Worm (Caenorhabditis elegans) whole organism, L1 larva: ENCODE data around the gene viro-2.

ENCODE experiments used
- C04F5.9 ChIP-seq: sonication (generic microtip); optimal IDR thresholded peaks from 2 replicates; lab custom pipeline; 2016; ENCODE audit warnings: missing genetic modification characterization, missing compliant biosample characterization
- C16A3.4 ChIP-seq: fragments of 150-350 bp; optimal IDR thresholded peaks from 2 replicates; lab custom pipeline; 2014; ENCODE audit warnings: missing biosample characterization, missing genetic modification characterization
- C34B4.2 ChIP-seq: sonication (generic microtip); optimal IDR thresholded peaks from 2 replicates; lab custom pipeline; 2017; ENCODE audit warnings: mild to moderate bottlenecking, missing genetic modification characterization, missing compliant biosample characterization
- Y116A8C.19 ChIP-seq: sonication (generic microtip); optimal IDR thresholded peaks from 2 replicates; lab custom pipeline; 2016; ENCODE audit warnings: missing compliant biosample characterization, missing genetic modification characterization, borderline replicate concordance
- aha-1 ChIP-seq: fragments of 150-350 bp; optimal IDR thresholded peaks from 2 replicates; lab custom pipeline; 2014; ENCODE audit warnings: missing biosample characterization, missing genetic modification characterization
- blmp-1 ChIP-seq: fragments of 150-350 bp; optimal IDR thresholded peaks from 2 replicates; lab custom pipeline; 2014; ENCODE audit warnings: missing biosample characterization, missing genetic modification characterization
- ceh-82 ChIP-seq, 3 experiments: fragments of 150-350 bp in 1 of 3; sonication (generic microtip) in 2 of 3; optimal IDR thresholded peaks; 2 replicates each; lab custom pipeline; 2014 to 2017; ENCODE audit warnings: missing biosample characterization in 3 of 3, missing genetic modification characterization in 3 of 3
- dpl-1 ChIP-seq, 3 experiments: fragments of 150-350 bp in 2 of 3; sonication (generic microtip) in 1 of 3; optimal IDR thresholded peaks; 2 replicates each; lab custom pipeline; 2014 to 2017; ENCODE audit warnings: missing biosample characterization in 3 of 3, missing genetic modification characterization in 3 of 3, missing genetic modification reagents in 3 of 3
- efl-1 ChIP-seq, 4 experiments: fragments of 150-350 bp; optimal IDR thresholded peaks in 3 of 4; peaks in 1 of 4; 1 replicate in 1 of 4; 2 replicates in 3 of 4; lab custom pipeline; 2014; ENCODE audit warnings: missing biosample characterization in 2 of 4, missing genetic modification characterization in 2 of 4, missing genetic modification reagents in 2 of 4
- elt-2 ChIP-seq: sonication (generic microtip); optimal IDR thresholded peaks from 2 replicates; lab custom pipeline; 2016; ENCODE audit warnings: missing genetic modification characterization, mild to moderate bottlenecking, inconsistent platforms, missing compliant biosample characterization, missing genetic modification reagents
- elt-3 ChIP-seq, 6 experiments: fragments of 150-350 bp in 1 of 6; sonication (generic microtip); optimal IDR thresholded peaks; 2 replicates each; lab custom pipeline; 2017 to 2018; ENCODE audit warnings: missing biosample characterization in 6 of 6, missing genetic modification characterization in 6 of 6, inconsistent platforms in 1 of 6
- ets-5 ChIP-seq: fragments of 200-800 bp; sonication (Bioruptor generic); IDR thresholded peaks from 2 replicates; pipeline ENCODE4 v1.3.6; 2022; ENCODE audit warnings: missing genetic modification characterization, missing compliant biosample characterization
- fkh-10 ChIP-seq: sonication (generic microtip); optimal IDR thresholded peaks from 2 replicates; lab custom pipeline; 2017; ENCODE audit warnings: missing biosample characterization, missing genetic modification reagents, missing genetic modification characterization
- fkh-4 ChIP-seq: sonication (generic microtip); optimal IDR thresholded peaks from 2 replicates; lab custom pipeline; 2016; ENCODE audit warnings: missing compliant biosample characterization, missing genetic modification characterization, borderline replicate concordance
- grh-1 ChIP-seq: fragments of 200-800 bp; sonication (Bioruptor generic); IDR thresholded peaks from 2 replicates; pipeline ENCODE4 v1.3.6; 2022; ENCODE audit warnings: missing genetic modification reagents, missing genetic modification characterization, missing compliant biosample characterization
- hlh-17 ChIP-seq: fragments of 200-800 bp; sonication (Bioruptor generic); optimal IDR thresholded peaks from 2 replicates; lab custom pipeline; 2018; ENCODE audit warnings: missing genetic modification characterization, mild to moderate bottlenecking, missing compliant biosample characterization, moderate library complexity, borderline replicate concordance
- hlh-4 ChIP-seq: sonication (generic microtip); optimal IDR thresholded peaks from 2 replicates; lab custom pipeline; 2016; ENCODE audit warnings: mild to moderate bottlenecking, missing genetic modification characterization, missing compliant biosample characterization
- jun-1 ChIP-seq: fragments of 150-350 bp; optimal IDR thresholded peaks from 2 replicates; lab custom pipeline; 2014; ENCODE audit warnings: missing biosample characterization, missing genetic modification reagents, missing genetic modification characterization
- lin-13 ChIP-seq: fragments of 150-350 bp; optimal IDR thresholded peaks from 2 replicates; lab custom pipeline; 2014; ENCODE audit warnings: missing biosample characterization, missing genetic modification reagents, missing genetic modification characterization
- lin-35 ChIP-seq, 2 experiments: fragments of 150-350 bp; optimal IDR thresholded peaks; 2 replicates each; lab custom pipeline; 2014; ENCODE audit warnings: missing biosample characterization in 2 of 2, missing genetic modification characterization in 2 of 2, missing genetic modification reagents in 2 of 2
- lsy-2 ChIP-seq, 2 experiments: fragments of 150-350 bp; optimal IDR thresholded peaks; 2 replicates each; lab custom pipeline; 2014; ENCODE audit warnings: missing biosample characterization in 2 of 2, missing genetic modification characterization in 2 of 2
- mdl-1 ChIP-seq, 2 experiments: fragments of 150-350 bp; optimal IDR thresholded peaks; 2 replicates each; lab custom pipeline; 2014 to 2017; ENCODE audit warnings: missing biosample characterization in 2 of 2, missing genetic modification characterization in 2 of 2, inconsistent platforms in 1 of 2
- mef-2 ChIP-seq: fragments of 150-350 bp; optimal IDR thresholded peaks from 2 replicates; lab custom pipeline; 2014; ENCODE audit warnings: missing biosample characterization, missing genetic modification characterization
- nhr-11 ChIP-seq: fragments of 150-350 bp; optimal IDR thresholded peaks from 2 replicates; lab custom pipeline; 2014; ENCODE audit warnings: missing biosample characterization, missing genetic modification characterization
- nhr-12 ChIP-seq: sonication (generic microtip); optimal IDR thresholded peaks from 2 replicates; lab custom pipeline; 2017; ENCODE audit warnings: missing biosample characterization, missing genetic modification characterization
- nhr-19 ChIP-seq: fragments of 200-800 bp; sonication (Bioruptor generic); conservative IDR thresholded peaks from 2 replicates; pipeline ENCODE4 v1.3.6; 2022; ENCODE audit warnings: missing genetic modification characterization, missing compliant biosample characterization
- nhr-20 ChIP-seq: sonication (generic microtip); optimal IDR thresholded peaks from 2 replicates; lab custom pipeline; 2016; ENCODE audit warnings: mild to moderate bottlenecking, missing genetic modification characterization, missing compliant biosample characterization
- nhr-47 ChIP-seq: sonication (generic microtip); optimal IDR thresholded peaks from 2 replicates; lab custom pipeline; 2016; ENCODE audit warnings: mild to moderate bottlenecking, missing genetic modification characterization, moderate library complexity, missing compliant biosample characterization
- nhr-76 ChIP-seq: sonication (generic microtip); optimal IDR thresholded peaks from 2 replicates; lab custom pipeline; 2017; ENCODE audit warnings: missing biosample characterization, missing genetic modification characterization
- nhr-77 ChIP-seq: fragments of 150-350 bp; optimal IDR thresholded peaks from 2 replicates; lab custom pipeline; 2014; ENCODE audit warnings: missing biosample characterization, missing genetic modification characterization
- pax-3 ChIP-seq: fragments of 200-800 bp; sonication (Bioruptor generic); optimal IDR thresholded peaks from 2 replicates; lab custom pipeline; 2018; ENCODE audit warnings: mild to moderate bottlenecking, missing genetic modification characterization, moderate library complexity, missing compliant biosample characterization
- pqm-1 ChIP-seq: sonication (generic microtip); optimal IDR thresholded peaks from 3 replicates; lab custom pipeline; 2017; ENCODE audit warnings: missing biosample characterization, missing genetic modification characterization
- skn-1 ChIP-seq: fragments of 150-350 bp; optimal IDR thresholded peaks from 2 replicates; lab custom pipeline; 2014; ENCODE audit warnings: missing biosample characterization, missing genetic modification characterization
- snu-23 ChIP-seq: sonication (generic microtip); optimal IDR thresholded peaks from 2 replicates; lab custom pipeline; 2016; ENCODE audit warnings: missing genetic modification characterization, missing compliant biosample characterization
- sptf-1 ChIP-seq: fragments of 150-350 bp; optimal IDR thresholded peaks from 2 replicates; lab custom pipeline; 2014; ENCODE audit warnings: missing biosample characterization, missing genetic modification characterization
- sup-37 ChIP-seq: fragments of 200-800 bp; sonication (Bioruptor generic); optimal IDR thresholded peaks from 2 replicates; lab custom pipeline; 2018; ENCODE audit warnings: mild to moderate bottlenecking, missing genetic modification characterization, missing compliant biosample characterization
- tbx-2 ChIP-seq: sonication (generic microtip); optimal IDR thresholded peaks from 2 replicates; lab custom pipeline; 2016; ENCODE audit warnings: missing genetic modification characterization, missing compliant biosample characterization
- unc-130 ChIP-seq: fragments of 150-350 bp; optimal IDR thresholded peaks from 2 replicates; lab custom pipeline; 2017; ENCODE audit warnings: missing biosample characterization, missing genetic modification characterization, inconsistent platforms
- ztf-11 ChIP-seq, 2 experiments: sonication (generic microtip); optimal IDR thresholded peaks; 2 replicates each; lab custom pipeline; 2016 to 2017; ENCODE audit warnings: missing genetic modification characterization in 2 of 2, missing biosample characterization in 1 of 2, missing compliant biosample characterization in 1 of 2
- ztf-4 ChIP-seq: fragments of 150-350 bp; optimal IDR thresholded peaks from 2 replicates; lab custom pipeline; 2014; ENCODE audit warnings: missing biosample characterization, missing genetic modification characterization

The viro-2 gene

ce11 chrIII:7124364-7124763, 4.3 kb upstream of the viro-2 start, which contains the start of gene B0280.2:
Gene B0280.2 (plus strand): TSS chrIII:7124664.
- TF ChIP-seq nhr-47 (tag; lab: Kevin White, UChicago) (no peak), Y116A8C.19 (no peak), elt-2 (no peak), C04F5.9 (tag; lab: Kevin White, UChicago) (no peak), sup-37 (GFP tag; lab: Kevin White, UChicago) (no peak), lin-13 (GFP tag; lab: Kevin White, UChicago) (no peak), nhr-77 (tag; lab: Kevin White, UChicago) (no peak)

DNA sequence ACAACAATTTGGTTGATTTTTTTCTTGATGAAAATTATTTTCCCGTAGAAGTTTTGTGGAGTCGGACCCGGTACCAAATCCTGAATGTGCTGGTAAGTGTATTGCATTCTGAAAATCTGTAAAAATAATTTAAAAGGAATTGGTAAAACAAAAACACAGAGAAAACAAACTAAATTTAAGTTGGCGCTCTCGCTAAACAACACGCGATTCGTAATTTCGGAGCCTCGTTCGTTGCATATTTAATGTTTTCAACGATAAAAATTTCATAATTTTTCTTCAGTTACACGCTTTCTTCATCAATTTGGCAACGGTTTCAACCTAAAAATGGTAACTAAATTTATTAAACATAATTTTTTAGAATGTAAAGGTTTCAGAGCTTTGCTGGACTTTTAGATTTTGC, 4.9 kb downstream of the viro-2 start, which contains the start of the genes pot-1 and ggtb-1:
pot-1 (minus strand) TSS at position 120 of the 400 bp plus-strand sequence.
ggtb-1 (plus strand) TSS at position 208 of the 400 bp plus-strand sequence.
- TF ChIP-seq nhr-19 (GFP tag; lab: Robert Waterston, UW) = no peak
- TF ChIP-seq nhr-11 (tag; lab: Kevin White, UChicago) = no peak
- TF ChIP-seq aha-1 (tag; lab: Kevin White, UChicago) = no peak
- no peak for TF ChIP-seq sptf-1 (tag; lab: Kevin White, UChicago)
- TF ChIP-seq ztf-4 (tag; lab: Kevin White, UChicago) = no peak
- TF ChIP-seq nhr-47 (tag; lab: Kevin White, UChicago) = no peak
- TF ChIP-seq mef-2 (tag; lab: Kevin White, UChicago) = no peak
- no peak for TF ChIP-seq pax-3
- TF ChIP-seq ets-5 (GFP tag; lab: Robert Waterston, UW) = no peak
- TF ChIP-seq lsy-2 (tag; optimal IDR thresholded peaks at IDR 0.05; lab: Kevin White, UChicago) = peak in 1 of 2 experiments; percentile 62
- TF ChIP-seq ztf-11 (tag; optimal IDR thresholded peaks at IDR 0.05; lab: Kevin White, UChicago) = no peak
- no peak for TF ChIP-seq nhr-20 (tag; lab: Kevin White, UChicago)
- peak; percentile 58 to 79 (median 66) for TF ChIP-seq dpl-1 (GFP tag; optimal IDR thresholded peaks at IDR 0.05; lab: Kevin White, UChicago)
- TF ChIP-seq nhr-77 (tag; lab: Kevin White, UChicago) = no peak
- TF ChIP-seq lin-35 (GFP tag; optimal IDR thresholded peaks at IDR 0.05; lab: Kevin White, UChicago) = peak; percentile 18 to 74
- peak; percentile 19 for TF ChIP-seq blmp-1 (tag; lab: Kevin White, UChicago)
- no peak for TF ChIP-seq C34B4.2 (tag; lab: Kevin White, UChicago)
- no peak for TF ChIP-seq hlh-17 (GFP tag; lab: Kevin White, UChicago)
- TF ChIP-seq pqm-1 (tag; lab: Kevin White, UChicago) = no peak
- no peak for TF ChIP-seq grh-1 (GFP tag; lab: Robert Waterston, UW)
- no peak for TF ChIP-seq nhr-76 (tag; lab: Kevin White, UChicago)
- TF ChIP-seq mdl-1 (tag; optimal IDR thresholded peaks at IDR 0.05; lab: Kevin White, UChicago) = no peak
- TF ChIP-seq nhr-12 (tag; lab: Kevin White, UChicago) = no peak
- TF ChIP-seq hlh-4 (tag; lab: Kevin White, UChicago) = no peak
- peak in 1 of 3 experiments; percentile 4 for TF ChIP-seq ceh-82 (tag; optimal IDR thresholded peaks at IDR 0.05; lab: Kevin White, UChicago)
- peak; percentile 21 for TF ChIP-seq skn-1 (tag; lab: Kevin White, UChicago)
- TF ChIP-seq Y116A8C.19 = no peak
- peak; percentile 34 for TF ChIP-seq snu-23
- peak; percentile 9 for TF ChIP-seq tbx-2
- no peak for TF ChIP-seq elt-3 (tag; optimal IDR thresholded peaks at IDR 0.05; lab: Kevin White, UChicago)
- TF ChIP-seq efl-1 (optimal IDR thresholded peaks at IDR 0.05; lab: Kevin White, UChicago) = peak; percentile 2 to 67
- peak; percentile 75 to 97 for TF ChIP-seq efl-1 (GFP tag; optimal IDR thresholded peaks at IDR 0.05 in 1 of 2; lab: Kevin White, UChicago)
- no peak for TF ChIP-seq fkh-10 (GFP tag; lab: Kevin White, UChicago)
- TF ChIP-seq unc-130 = no peak
- no peak for TF ChIP-seq fkh-4
- TF ChIP-seq C16A3.4 = no peak
- no peak for TF ChIP-seq jun-1 (tag; lab: Kevin White, UChicago)
- TF ChIP-seq elt-2 = no peak
- TF ChIP-seq, all 84 proteins: peak for 9
